Worm (Caenorhabditis elegans) whole organism, young adult: Measurements from ENCODE around the gene ubc-22.

ENCODE experiments used
- B0019.2 ChIP-seq: fragments of 200-800 bp; sonication (Bioruptor generic); conservative IDR thresholded peaks from 2 replicates; pipeline ENCODE4 v1.3.6; 2022; ENCODE audit warnings: missing genetic modification reagents, missing genetic modification characterization, missing compliant biosample characterization
- B0261.1 ChIP-seq: sonication (generic microtip); optimal IDR thresholded peaks from 2 replicates; lab custom pipeline; 2016; ENCODE audit warnings: mild to moderate bottlenecking, missing genetic modification characterization, moderate library complexity, missing compliant biosample characterization
- F23B12.7 ChIP-seq: sonication (generic microtip); optimal IDR thresholded peaks from 2 replicates; lab custom pipeline; 2017; ENCODE audit warnings: missing genetic modification characterization, mild to moderate bottlenecking, missing compliant biosample characterization, antibody characterized with exemption, moderate library complexity; ENCODE audit not compliant: insufficient read depth
- F57A8.1 ChIP-seq: fragments of 200-800 bp; sonication (Bioruptor generic); optimal IDR thresholded peaks from 2 replicates; lab custom pipeline; 2018; ENCODE audit warnings: mild to moderate bottlenecking, missing genetic modification characterization, moderate library complexity, missing compliant biosample characterization
- K12H6.12 ChIP-seq: fragments of 200-800 bp; sonication (Bioruptor generic); optimal IDR thresholded peaks from 2 replicates; lab custom pipeline; 2018; ENCODE audit warnings: mild to moderate bottlenecking, missing genetic modification characterization, missing compliant biosample characterization
- T07F8.4 ChIP-seq: sonication (generic microtip); optimal IDR thresholded peaks from 2 replicates; lab custom pipeline; 2016; ENCODE audit warnings: mild to moderate bottlenecking, missing genetic modification characterization, moderate library complexity, missing compliant biosample characterization
- T26A5.8 ChIP-seq: sonication (generic microtip); optimal IDR thresholded peaks from 2 replicates; lab custom pipeline; 2016; ENCODE audit warnings: missing genetic modification characterization, missing compliant biosample characterization
- Y53F4B.3 ChIP-seq: fragments of 200-800 bp; sonication (Bioruptor generic); IDR thresholded peaks from 2 replicates; pipeline ENCODE4 v1.3.6; 2022; ENCODE audit warnings: missing genetic modification reagents, missing genetic modification characterization, missing compliant biosample characterization
- Y56A3A.18 ChIP-seq: fragments of 200-800 bp; sonication (Bioruptor generic); IDR thresholded peaks from 2 replicates; pipeline ENCODE4 v1.3.6; 2022; ENCODE audit warnings: missing genetic modification reagents, missing genetic modification characterization, missing compliant biosample characterization
- Y67H2A.10 ChIP-seq: fragments of 200-800 bp; sonication (Bioruptor generic); conservative IDR thresholded peaks from 2 replicates; pipeline ENCODE4 v1.3.6; 2022; ENCODE audit warnings: missing genetic modification reagents, missing genetic modification characterization, missing compliant biosample characterization
- Y79H2A.3 ChIP-seq: fragments of 200-800 bp; sonication (Bioruptor generic); conservative IDR thresholded peaks from 2 replicates; pipeline ENCODE4 v1.3.6; 2022; ENCODE audit warnings: missing genetic modification reagents, missing genetic modification characterization, missing compliant biosample characterization
- ZK185.1 ChIP-seq: sonication (generic microtip); optimal IDR thresholded peaks from 2 replicates; lab custom pipeline; 2016; ENCODE audit warnings: mild to moderate bottlenecking, missing genetic modification characterization, missing compliant biosample characterization; ENCODE audit not compliant: poor library complexity, severe bottlenecking
- ama-1 ChIP-seq, 3 experiments: fragments of 150-350 bp in 1 of 3; sonication (generic microtip) in 2 of 3; optimal IDR thresholded peaks; 2 replicates each; lab custom pipeline; 2014 to 2018; ENCODE audit warnings: missing biosample characterization in 2 of 3, missing genetic modification characterization in 2 of 3, missing genetic modification reagents in 2 of 3
- attf-5 ChIP-seq: fragments of 200-800 bp; sonication (Bioruptor generic); optimal IDR thresholded peaks from 2 replicates; lab custom pipeline; 2018; ENCODE audit warnings: mild to moderate bottlenecking, missing genetic modification characterization, missing compliant biosample characterization
- bed-1 ChIP-seq: fragments of 200-800 bp; sonication (Bioruptor generic); IDR thresholded peaks from 2 replicates; pipeline ENCODE4 v1.3.6; 2022; ENCODE audit warnings: missing genetic modification reagents, missing genetic modification characterization, missing compliant biosample characterization
- ceh-27 ChIP-seq: fragments of 200-800 bp; sonication (Bioruptor generic); optimal IDR thresholded peaks from 2 replicates; lab custom pipeline; 2018; ENCODE audit warnings: mild to moderate bottlenecking, missing genetic modification characterization, moderate library complexity, missing compliant biosample characterization
- ceh-91 ChIP-seq: fragments of 200-800 bp; sonication (Bioruptor generic); IDR thresholded peaks from 2 replicates; pipeline ENCODE4 v1.3.6; 2022; ENCODE audit warnings: missing genetic modification reagents, missing genetic modification characterization, missing compliant biosample characterization
- chd-7 ChIP-seq: sonication (generic microtip); optimal IDR thresholded peaks from 2 replicates; lab custom pipeline; 2016; ENCODE audit warnings: mild to moderate bottlenecking, missing genetic modification characterization, moderate library complexity, missing compliant biosample characterization
- dpff-1 ChIP-seq: sonication (generic microtip); optimal IDR thresholded peaks from 2 replicates; lab custom pipeline; 2017; ENCODE audit warnings: mild to moderate bottlenecking, missing genetic modification characterization, missing compliant biosample characterization
- dpl-1 ChIP-seq: fragments of 150-350 bp; optimal IDR thresholded peaks from 2 replicates; lab custom pipeline; 2014; ENCODE audit warnings: missing biosample characterization, missing genetic modification reagents, missing genetic modification characterization
- efl-1 ChIP-seq: fragments of 150-350 bp; optimal IDR thresholded peaks from 2 replicates; lab custom pipeline; 2014; ENCODE audit warnings: missing biosample characterization, missing genetic modification reagents, missing genetic modification characterization
- him-1 ChIP-seq: sonication (generic microtip); optimal IDR thresholded peaks from 2 replicates; lab custom pipeline; 2016; ENCODE audit warnings: missing genotype, missing genetic modification reagents, missing genetic modification characterization, missing compliant biosample characterization
- hrde-1 ChIP-seq: sonication (generic microtip); optimal IDR thresholded peaks from 2 replicates; lab custom pipeline; 2016; ENCODE audit warnings: missing genetic modification characterization, mild to moderate bottlenecking, missing compliant biosample characterization, moderate library complexity, missing genotype, missing genetic modification reagents, borderline replicate concordance
- lag-1 ChIP-seq: fragments of 200-800 bp; sonication (Bioruptor generic); IDR thresholded peaks from 2 replicates; pipeline ENCODE4 v1.3.6; 2022; ENCODE audit warnings: missing genetic modification reagents, missing genetic modification characterization, missing compliant biosample characterization
- lin-35 ChIP-seq, 3 experiments: fragments of 150-350 bp in 2 of 3; sonication (generic microtip) in 1 of 3; optimal IDR thresholded peaks; 2 replicates each; lab custom pipeline; 2014 to 2018; ENCODE audit warnings: missing biosample characterization in 3 of 3, missing genetic modification characterization in 3 of 3, missing genetic modification reagents in 3 of 3
- madf-10 ChIP-seq: sonication (generic microtip); optimal IDR thresholded peaks from 2 replicates; lab custom pipeline; 2016; ENCODE audit warnings: mild to moderate bottlenecking, missing genetic modification characterization, missing compliant biosample characterization
- madf-6 ChIP-seq: fragments of 200-800 bp; sonication (Bioruptor generic); IDR thresholded peaks from 2 replicates; pipeline ENCODE4 v1.3.6; 2022; ENCODE audit warnings: missing genetic modification reagents, missing genetic modification characterization, missing compliant biosample characterization
- mcd-1 ChIP-seq: fragments of 200-800 bp; sonication (Bioruptor generic); IDR thresholded peaks from 2 replicates; pipeline ENCODE4 v1.3.6; 2022; ENCODE audit warnings: missing genetic modification reagents, missing genetic modification characterization, missing compliant biosample characterization
- nfya-2 ChIP-seq: fragments of 200-800 bp; sonication (Bioruptor generic); IDR thresholded peaks from 2 replicates; pipeline ENCODE4 v1.3.6; 2022; ENCODE audit warnings: missing genetic modification reagents, missing genetic modification characterization, missing compliant biosample characterization
- nhr-120 ChIP-seq: fragments of 200-800 bp; sonication (Bioruptor generic); IDR thresholded peaks from 2 replicates; pipeline ENCODE4 v1.3.6; 2022; ENCODE audit warnings: missing genetic modification characterization, missing compliant biosample characterization
- nhr-179 ChIP-seq: sonication (generic microtip); optimal IDR thresholded peaks from 2 replicates; lab custom pipeline; 2016; ENCODE audit warnings: mild to moderate bottlenecking, missing genetic modification characterization, missing compliant biosample characterization
- nhr-80 ChIP-seq: sonication (generic microtip); optimal IDR thresholded peaks from 2 replicates; lab custom pipeline; 2016; ENCODE audit warnings: missing genetic modification characterization, missing compliant biosample characterization
- nhr-90 ChIP-seq: sonication (generic microtip); optimal IDR thresholded peaks from 2 replicates; lab custom pipeline; 2016; ENCODE audit warnings: missing genotype, mild to moderate bottlenecking, missing genetic modification characterization, missing compliant biosample characterization
- pbrm-1 ChIP-seq: fragments of 200-800 bp; sonication (Bioruptor generic); IDR thresholded peaks from 2 replicates; pipeline ENCODE4 v1.3.6; 2022; ENCODE audit warnings: missing genetic modification reagents, missing genetic modification characterization, missing compliant biosample characterization
- pha-4 ChIP-seq: fragments of 150-350 bp; sonication (generic microtip); optimal IDR thresholded peaks from 2 replicates; lab custom pipeline; 2014; ENCODE audit warnings: missing biosample characterization, missing genetic modification reagents, missing genetic modification characterization
- rec-8 ChIP-seq, 2 experiments: sonication (generic microtip); optimal IDR thresholded peaks; 2 replicates each; lab custom pipeline; 2016; ENCODE audit warnings: mild to moderate bottlenecking in 2 of 2, missing genetic modification characterization in 2 of 2, missing genetic modification reagents in 2 of 2, missing genotype in 2 of 2, missing biosample characterization in 1 of 2, missing compliant biosample characterization in 1 of 2, moderate library complexity in 1 of 2
- snpc-1.1 ChIP-seq: sonication (generic microtip); optimal IDR thresholded peaks from 2 replicates; lab custom pipeline; 2017; ENCODE audit warnings: missing genetic modification characterization, mild to moderate bottlenecking, missing compliant biosample characterization, antibody characterized with exemption, moderate library complexity, missing genotype, missing genetic modification reagents; ENCODE audit not compliant: insufficient read depth
- snpc-1.3 ChIP-seq: sonication (generic microtip); optimal IDR thresholded peaks from 2 replicates; lab custom pipeline; 2017; ENCODE audit warnings: missing genetic modification characterization, mild to moderate bottlenecking, missing compliant biosample characterization, antibody characterized with exemption, moderate library complexity, missing genotype, missing genetic modification reagents; ENCODE audit not compliant: insufficient read depth
- snpc-3.4 ChIP-seq: sonication (generic microtip); optimal IDR thresholded peaks from 2 replicates; lab custom pipeline; 2017; ENCODE audit warnings: missing genetic modification characterization, mild to moderate bottlenecking, missing compliant biosample characterization, antibody characterized with exemption, moderate library complexity, missing genotype, missing genetic modification reagents
- unc-130 ChIP-seq: sonication (generic microtip); optimal IDR thresholded peaks from 2 replicates; lab custom pipeline; 2016; ENCODE audit warnings: missing genetic modification reagents, missing genetic modification characterization, missing compliant biosample characterization
- ztf-25 ChIP-seq: fragments of 200-800 bp; sonication (Bioruptor generic); IDR thresholded peaks from 2 replicates; pipeline ENCODE4 v1.3.6; 2022; ENCODE audit warnings: missing genetic modification reagents, missing genetic modification characterization, missing compliant biosample characterization
- ztf-3 ChIP-seq: fragments of 200-800 bp; sonication (Bioruptor generic); optimal IDR thresholded peaks from 2 replicates; lab custom pipeline; 2018; ENCODE audit warnings: mild to moderate bottlenecking, missing genetic modification characterization, missing compliant biosample characterization

Gene ubc-22

DNA sequence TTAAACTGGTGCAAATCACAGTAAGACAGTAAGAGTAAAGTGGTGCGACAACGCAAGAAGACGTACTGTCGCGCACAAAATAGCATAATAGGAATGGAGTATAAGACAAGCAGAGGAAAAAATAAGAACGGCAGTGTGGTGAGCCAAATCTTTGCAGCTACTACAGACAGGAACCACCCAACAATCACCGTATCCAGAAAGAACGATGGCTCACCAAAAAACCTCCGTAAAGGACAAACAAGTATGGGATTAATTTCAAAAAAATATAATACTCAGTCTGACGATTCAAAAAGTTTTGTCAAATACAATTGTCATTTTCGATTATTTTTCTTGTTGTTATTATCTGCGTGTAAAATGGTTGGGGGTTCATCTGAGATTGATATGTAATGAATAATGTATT lies 14.6 kb downstream of the ubc-22 start:
- no peak for TF ChIP-seq B0019.2
- TF ChIP-seq F57A8.1: no peak
- TF ChIP-seq ceh-91 (GFP tag; lab: Robert Waterston, UW): no peak
- TF ChIP-seq ama-1 (optimal IDR thresholded peaks at IDR 0.05; lab: Kevin White, UChicago): no peak
- TF ChIP-seq ama-1 (GFP tag; optimal IDR thresholded peaks at IDR 0.05; lab: Kevin White, UChicago): no peak
- TF ChIP-seq Y79H2A.3 (GFP tag; lab: Robert Waterston, UW): no peak
- TF ChIP-seq, all 124 proteins: peak for 0

DNA sequence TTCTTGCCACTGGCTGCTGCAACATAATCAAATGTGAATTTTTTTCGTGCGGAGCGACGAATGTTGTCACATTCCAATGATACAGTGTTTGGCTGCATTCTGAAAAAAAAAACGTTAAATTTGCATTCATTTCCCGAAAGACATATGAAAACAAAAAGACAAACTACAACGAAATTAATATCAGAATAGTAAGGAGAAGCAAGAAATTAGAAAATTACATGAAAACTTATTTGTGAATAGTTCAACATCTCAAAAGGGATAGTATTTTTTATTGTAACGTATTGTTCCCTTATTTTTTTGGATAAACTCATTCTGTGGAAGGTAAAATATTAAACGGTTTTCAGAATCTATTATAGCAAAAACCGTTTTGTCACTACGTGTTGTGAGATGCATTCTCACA lies 15.4 kb downstream of the ubc-22 start, which contains the start of gene sprp-4:
TSS of gene sprp-4 (minus strand) at position 101 of the 400 bp plus-strand sequence.
- no peak for TF ChIP-seq Y67H2A.10 (GFP tag; lab: Robert Waterston, UW)
- no peak for TF ChIP-seq ceh-27
- no peak for TF ChIP-seq madf-10
- no peak for TF ChIP-seq madf-6
- TF ChIP-seq efl-1 (GFP tag; lab: Kevin White, UChicago): no peak
- no peak for TF ChIP-seq F23B12.7 (tag; lab: Kevin White, UChicago)
- TF ChIP-seq snpc-1.1 (tag; lab: Kevin White, UChicago): no peak
- no peak for TF ChIP-seq T26A5.8 (tag; lab: Kevin White, UChicago)
- no peak for TF ChIP-seq rec-8 (tag; optimal IDR thresholded peaks at IDR 0.05; lab: Kevin White, UChicago)
- TF ChIP-seq snpc-3.4 (tag; lab: Kevin White, UChicago): no peak
- no peak for TF ChIP-seq T07F8.4 (tag; lab: Kevin White, UChicago)
- TF ChIP-seq chd-7: no peak
- no peak for TF ChIP-seq ztf-25
- no peak for TF ChIP-seq mcd-1 (GFP tag; lab: Robert Waterston, UW)
- no peak for TF ChIP-seq ztf-3 (GFP tag; lab: Kevin White, UChicago)

DNA sequence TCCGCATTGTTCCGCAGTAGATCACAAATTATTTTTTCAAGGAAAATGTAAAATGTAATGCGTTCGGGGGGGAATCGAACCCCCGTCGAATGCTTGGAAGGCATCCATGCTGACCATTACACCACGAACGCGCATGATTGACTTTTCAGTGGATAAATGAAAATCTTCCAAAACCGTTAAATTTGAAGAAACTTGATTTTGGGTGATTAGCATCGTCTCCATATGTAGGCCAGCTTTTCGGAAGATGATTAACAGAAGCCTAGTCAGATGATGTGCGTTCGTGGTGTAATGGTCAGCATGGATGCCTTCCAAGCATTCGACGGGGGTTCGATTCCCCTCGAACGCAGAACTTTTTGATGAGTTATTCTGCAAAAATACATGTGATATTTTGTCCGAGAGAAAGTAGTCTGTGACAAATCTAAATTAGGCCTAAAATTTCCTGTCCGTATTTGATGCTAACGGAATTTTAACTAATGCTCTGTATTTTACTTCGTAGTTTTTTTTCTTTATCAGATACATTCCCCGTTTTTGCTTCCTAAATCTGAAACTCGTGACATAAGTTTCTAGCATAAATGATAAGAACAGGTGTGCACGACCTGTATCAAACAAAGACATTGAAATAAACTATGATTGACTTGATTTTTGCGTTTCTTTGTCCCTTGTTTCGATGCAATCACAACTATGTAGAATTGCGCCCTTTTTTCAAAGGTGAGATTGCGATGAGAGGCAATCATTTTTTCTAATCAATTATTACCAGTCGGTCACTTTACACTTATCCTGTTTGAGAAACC lies 22.3 kb downstream of the ubc-22 start, which contains the start of gene C28G1.10:
TSS of gene C28G1.10 (plus strand) at position 676 of the 791 bp plus-strand sequence.
- TF ChIP-seq nfya-2 (GFP tag; lab: Robert Waterston, UW) (0 out of 2 replicates have a peak, but pooled peaks have one; percentile 27), bed-1 (peak; percentile 81; the same call in 1 of the 2 replicates), nhr-120 (GFP tag; lab: Robert Waterston, UW) (0 out of 2 replicates have a peak, but pooled peaks have one; percentile 67), attf-5 (GFP tag; lab: Kevin White, UChicago) (peak; percentile 25), Y56A3A.18 (peak; percentile 40), dpl-1 (GFP tag; lab: Kevin White, UChicago) (no peak), T07F8.4 (tag; lab: Kevin White, UChicago) (peak; percentile 27), nhr-80 (peak; percentile 61), ZK185.1 (tag; lab: Kevin White, UChicago) (no peak), pbrm-1 (GFP tag; lab: Robert Waterston, UW) (0 out of 2 replicates have a peak, but pooled peaks have one; percentile 38), snpc-3.4 (tag; lab: Kevin White, UChicago) (peak; percentile 49), dpff-1 (tag; lab: Kevin White, UChicago) (no peak), K12H6.12 (no peak), him-1 (tag; lab: Kevin White, UChicago) (peak; percentile 43), pha-4 (tag; lab: Kevin White, UChicago) (no peak), lag-1 (GFP tag; lab: Robert Waterston, UW) (0 out of 2 replicates have a peak, but pooled peaks have one; percentile 15), nhr-90 (tag; lab: Kevin White, UChicago) (peak; percentile 62), T26A5.8 (tag; lab: Kevin White, UChicago) (no peak), nhr-179 (tag; lab: Kevin White, UChicago) (no peak), ztf-3 (GFP tag; lab: Kevin White, UChicago) (no peak), Y53F4B.3 (GFP tag; lab: Robert Waterston, UW) (peak; percentile 29), B0261.1 (tag; lab: Kevin White, UChicago) (peak; percentile 76), unc-130 (GFP tag; lab: Kevin White, UChicago) (no peak), snpc-1.3 (tag; lab: Kevin White, UChicago) (peak; percentile 50), hrde-1 (peak; percentile 29), lin-35 (GFP tag; optimal IDR thresholded peaks at IDR 0.05; lab: Kevin White, UChicago) (no peak)
